Fruit fly (Drosophila melanogaster) whole organism, wandering third instar larva: ENCODE results near the gene mtm.

Experiments used
- Abd-B ChIP-seq: fragments of >200 bp; optimal IDR thresholded peaks from 2 replicates; lab custom pipeline; 2017; ENCODE audit warnings: missing biosample characterization, missing genetic modification characterization
- CG9705 ChIP-seq: fragments of 200-800 bp; sonication (Bioruptor generic); optimal IDR thresholded peaks from 2 replicates; lab custom pipeline; 2018; ENCODE audit warnings: missing biosample characterization, mild to moderate bottlenecking, missing genetic modification characterization
- CrebA ChIP-seq: fragments of 200-800 bp; sonication (Bioruptor generic); optimal IDR thresholded peaks from 2 replicates; lab custom pipeline; 2016; ENCODE audit warnings: missing biosample characterization, mild to moderate bottlenecking, missing genetic modification characterization, borderline replicate concordance
- Dfd ChIP-seq: fragments of >200 bp; optimal IDR thresholded peaks from 2 replicates; lab custom pipeline; 2017; ENCODE audit warnings: missing biosample characterization, missing genetic modification characterization
- Dif ChIP-seq: fragments of 200-275, 200-300 bp; sonication (Bioruptor generic); optimal IDR thresholded peaks from 2 replicates; lab custom pipeline; 2018; ENCODE audit warnings: missing biosample characterization, missing genetic modification characterization; ENCODE audit not compliant: partially characterized antibody
- GATAd ChIP-seq: sonication (Bioruptor generic); optimal IDR thresholded peaks from 2 replicates; lab custom pipeline; 2016; ENCODE audit warnings: missing biosample characterization, missing genetic modification characterization
- HLH106 ChIP-seq: fragments of 200-800 bp; optimal IDR thresholded peaks from 3 replicates; lab custom pipeline; 2019; ENCODE audit warnings: missing biosample characterization, mild to moderate bottlenecking, missing genetic modification characterization, moderate library complexity
- Hr83 ChIP-seq: fragments of 200-300 bp; sonication (Bioruptor generic); optimal IDR thresholded peaks from 2 replicates; lab custom pipeline; 2016; ENCODE audit warnings: missing biosample characterization, mild to moderate bottlenecking, missing genetic modification characterization, moderate library complexity; ENCODE audit not compliant: poor library complexity, severe bottlenecking
- Jra ChIP-seq: sonication (Bioruptor generic); optimal IDR thresholded peaks from 2 replicates; lab custom pipeline; 2016; ENCODE audit warnings: missing biosample characterization, missing genetic modification characterization
- Mio ChIP-seq: sonication (Bioruptor generic); optimal IDR thresholded peaks from 2 replicates; lab custom pipeline; 2016; ENCODE audit warnings: missing biosample characterization, missing genetic modification characterization
- Myc ChIP-seq: fragments of >200 bp; optimal IDR thresholded peaks from 2 replicates; lab custom pipeline; 2017
- N ChIP-seq: fragments of >200 bp; optimal IDR thresholded peaks from 2 replicates; lab custom pipeline; 2018; ENCODE audit warnings: missing biosample characterization, missing external identifiers, missing genetic modification characterization
- OdsH ChIP-seq: fragments of 200-800 bp; sonication (Bioruptor generic); optimal IDR thresholded peaks from 2 replicates; lab custom pipeline; 2016; ENCODE audit warnings: missing biosample characterization, mild to moderate bottlenecking, missing genetic modification characterization
- Rel ChIP-seq, 2 experiments: fragments of 200-800 bp; sonication (Bioruptor generic) in 1 of 2; optimal IDR thresholded peaks; 2 replicates in 1 of 2; 3 replicates in 1 of 2; lab custom pipeline; 2016 to 2019; ENCODE audit warnings: mild to moderate bottlenecking in 2 of 2, missing biosample characterization in 2 of 2, missing genetic modification characterization in 2 of 2, moderate library complexity in 1 of 2
- Sp1 ChIP-seq: fragments of 200-800 bp; sonication (Bioruptor generic); optimal IDR thresholded peaks from 3 replicates; lab custom pipeline; 2019; ENCODE audit warnings: missing biosample characterization, mild to moderate bottlenecking, missing genetic modification characterization, moderate library complexity
- Vsx2 ChIP-seq: fragments of 200-300, 225-300 bp; sonication (Bioruptor generic); optimal IDR thresholded peaks from 2 replicates; lab custom pipeline; 2018; ENCODE audit warnings: missing biosample characterization, missing genetic modification characterization; ENCODE audit not compliant: partially characterized antibody
- br ChIP-seq: fragments of 200-800 bp; sonication (Bioruptor generic); optimal IDR thresholded peaks from 2 replicates; lab custom pipeline; 2016; ENCODE audit warnings: missing biosample characterization, missing genetic modification characterization
- brk ChIP-seq: fragments of 200-800 bp; sonication (Bioruptor generic); optimal IDR thresholded peaks from 2 replicates; lab custom pipeline; 2016; ENCODE audit warnings: missing biosample characterization, mild to moderate bottlenecking, missing genetic modification characterization
- dl ChIP-seq, 2 experiments: fragments of 175-275, 200-275 bp in 1 of 2; fragments of 200-275 bp in 1 of 2; sonication (Bioruptor generic); optimal IDR thresholded peaks; lab custom pipeline; 2018; ENCODE audit warnings: mild to moderate bottlenecking in 2 of 2, missing biosample characterization in 2 of 2, missing genetic modification characterization in 2 of 2, moderate library complexity in 2 of 2; ENCODE audit not compliant: partially characterized antibody in 2 of 2, insufficient read depth in 1 of 2
- dmrt93B ChIP-seq: fragments of 200-800 bp; sonication (Bioruptor generic); optimal IDR thresholded peaks from 2 replicates; lab custom pipeline; 2018; ENCODE audit warnings: missing biosample characterization, mild to moderate bottlenecking, missing genetic modification characterization
- dsf ChIP-seq: sonication (Bioruptor generic); optimal IDR thresholded peaks from 2 replicates; lab custom pipeline; 2016; ENCODE audit warnings: missing biosample characterization, missing genetic modification characterization, borderline replicate concordance
- foxo ChIP-seq, 2 experiments: fragments of 200-800 bp; sonication (Bioruptor generic); optimal IDR thresholded peaks; 2 replicates in 1 of 2; 3 replicates in 1 of 2; lab custom pipeline; 2016 to 2017; ENCODE audit warnings: missing biosample characterization in 2 of 2, missing genetic modification characterization in 2 of 2
- h ChIP-seq: fragments of 200-800 bp; sonication (Bioruptor generic); optimal IDR thresholded peaks from 3 replicates; lab custom pipeline; 2016; ENCODE audit warnings: missing biosample characterization, mild to moderate bottlenecking, missing genetic modification characterization
- lola ChIP-seq: fragments of >200 bp; optimal IDR thresholded peaks from 2 replicates; lab custom pipeline; 2017; ENCODE audit warnings: missing biosample characterization, missing genetic modification characterization
- pan ChIP-seq: fragments of >200 bp; optimal IDR thresholded peaks from 2 replicates; lab custom pipeline; 2017
- psq ChIP-seq: fragments of 200-800 bp; sonication (Bioruptor generic); optimal IDR thresholded peaks from 3 replicates; lab custom pipeline; 2017; ENCODE audit warnings: missing biosample characterization, mild to moderate bottlenecking, missing genetic modification characterization, moderate library complexity
- sv ChIP-seq: fragments of 200-800 bp; sonication (Bioruptor generic); optimal IDR thresholded peaks from 3 replicates; lab custom pipeline; 2016; ENCODE audit warnings: missing biosample characterization, missing genetic modification characterization
- tai ChIP-seq: sonication (Bioruptor generic); optimal IDR thresholded peaks from 2 replicates; lab custom pipeline; 2016; ENCODE audit warnings: missing biosample characterization, missing genetic modification characterization
- usp ChIP-seq: fragments of >200 bp; optimal IDR thresholded peaks from 2 replicates; lab custom pipeline; 2017; ENCODE audit warnings: missing biosample characterization, missing genetic modification characterization
- woc ChIP-seq: sonication (Bioruptor generic); optimal IDR thresholded peaks from 2 replicates; lab custom pipeline; 2016; ENCODE audit warnings: missing biosample characterization, mild to moderate bottlenecking, missing genetic modification characterization

The mtm gene

dm6 chr2L:6081134-6081832 lies 44.5 kb upstream of the mtm start:
- TF ChIP-seq Dfd (no peak), woc (GFP tag; lab: Kevin White, UChicago) (peak; percentile 40), Sp1 (peak; percentile 54), CG9705 (GFP tag; lab: Kevin White, UChicago) (peak; percentile 36), tai (peak; percentile 49), Hr83 (no peak), h (GFP tag; lab: Kevin White, UChicago) (peak; percentile 5), dl (GFP tag; optimal IDR thresholded peaks at IDR 0.05; lab: Kevin White, UChicago; ENCODE audit: insufficient read depth in 1 of 2, partially characterized antibody in 2 of 2) (peak in 1 of 2 experiments; percentile 55), psq (peak; percentile 57), lola (GFP tag; lab: Kevin White, UChicago) (peak; percentile 51), Rel (GFP tag; optimal IDR thresholded peaks at IDR 0.05; lab: Kevin White, UChicago) (no peak), Rel (tag; optimal IDR thresholded peaks at IDR 0.05; lab: Kevin White, UChicago) (peak; percentile 50), CrebA (GFP tag; lab: Kevin White, UChicago) (no peak), sv (GFP tag; lab: Kevin White, UChicago) (no peak), pan (lab: Kevin White, UChicago) (no peak), Dif (no peak), Vsx2 (GFP tag; lab: Kevin White, UChicago) (peak; percentile 9), HLH106 (tag; lab: Kevin White, UChicago) (peak; percentile 15)
- TF ChIP-seq, all 38 proteins: peak for 11

- no peak for TF ChIP-seq Dif
- no peak for TF ChIP-seq Rel (GFP tag; optimal IDR thresholded peaks at IDR 0.05; lab: Kevin White, UChicago)
- peak; percentile 11 for TF ChIP-seq Rel (tag; optimal IDR thresholded peaks at IDR 0.05; lab: Kevin White, UChicago)
Measured at dm6 chr2L:6080329-6080728, 43.5 kb upstream of the mtm start.

dm6 chr2L:6078757-6079351 lies 42.0 kb upstream of the mtm start:
- TF ChIP-seq dmrt93B (GFP tag; lab: Kevin White, UChicago) (no peak), lola (GFP tag; lab: Kevin White, UChicago) (no peak), pan (lab: Kevin White, UChicago) (no peak), CrebA (GFP tag; lab: Kevin White, UChicago) (no peak), HLH106 (tag; lab: Kevin White, UChicago) (no peak), sv (GFP tag; lab: Kevin White, UChicago) (no peak), h (GFP tag; lab: Kevin White, UChicago) (peak; percentile 31), Jra (GFP tag; lab: Kevin White, UChicago) (no peak), Vsx2 (GFP tag; lab: Kevin White, UChicago) (no peak), Sp1 (peak; percentile 23), Myc (lab: Kevin White, UChicago) (no peak), Abd-B (GFP tag; lab: Kevin White, UChicago) (no peak), Dif (peak; percentile 30), tai (peak; percentile 95), brk (GFP tag; lab: Kevin White, UChicago) (no peak), dsf (GFP tag; lab: Kevin White, UChicago) (no peak), usp (GFP tag; lab: Kevin White, UChicago) (no peak), foxo (GFP tag; optimal IDR thresholded peaks at IDR 0.05; lab: Kevin White, UChicago) (no peak), Rel (GFP tag; optimal IDR thresholded peaks at IDR 0.05; lab: Kevin White, UChicago) (no peak), Rel (tag; optimal IDR thresholded peaks at IDR 0.05; lab: Kevin White, UChicago) (peak; percentile 17), dl (GFP tag; optimal IDR thresholded peaks at IDR 0.05; lab: Kevin White, UChicago; ENCODE audit: insufficient read depth in 1 of 2, partially characterized antibody in 2 of 2) (peak; percentile 0 to 19), woc (GFP tag; lab: Kevin White, UChicago) (no peak), OdsH (GFP tag; lab: Kevin White, UChicago) (no peak), N (GFP tag; lab: Kevin White, UChicago) (no peak), br (GFP tag; lab: Kevin White, UChicago) (no peak), Dfd (no peak), CG9705 (GFP tag; lab: Kevin White, UChicago) (no peak), psq (peak; percentile 57)

- TF ChIP-seq br (GFP tag; lab: Kevin White, UChicago) (no peak), Dif (no peak), GATAd (GFP tag; lab: Kevin White, UChicago) (no peak), Mio (GFP tag; lab: Kevin White, UChicago) (no peak), dl (GFP tag; optimal IDR thresholded peaks at IDR 0.05; lab: Kevin White, UChicago; ENCODE audit: insufficient read depth in 1 of 2, partially characterized antibody in 2 of 2) (no peak), Sp1 (no peak)
Measured at dm6 chr2L:6077632-6078031, 40.8 kb upstream of the mtm start.
